Worm (Caenorhabditis elegans) whole organism, L4/young adult: ENCODE measurements around the gene R03H10.11.

Source experiments
- dao-5 ChIP-seq: sonication (generic microtip); optimal IDR thresholded peaks from 2 replicates; lab custom pipeline; 2016; ENCODE audit warnings: missing genotype, missing genetic modification characterization, moderate library complexity, missing compliant biosample characterization
- him-1 ChIP-seq: sonication (generic microtip); optimal IDR thresholded peaks from 2 replicates; lab custom pipeline; 2016; ENCODE audit warnings: missing genotype, missing genetic modification reagents, missing genetic modification characterization, missing compliant biosample characterization

ce11 chrII:4209071-4209747 lies 26.7 kb downstream of the R03H10.11 start, which contains the start of gene F31D5.6:
- TF ChIP-seq him-1 (tag; lab: Kevin White, UChicago) (no peak), dao-5 (tag; lab: Kevin White, UChicago) (no peak)
